Fruit fly (Drosophila melanogaster): ENCODE results near the gene slo.
A peak's percentile ranks its signal among the peaks of the same experiment; 100 is the strongest.

slo gene

DNA sequence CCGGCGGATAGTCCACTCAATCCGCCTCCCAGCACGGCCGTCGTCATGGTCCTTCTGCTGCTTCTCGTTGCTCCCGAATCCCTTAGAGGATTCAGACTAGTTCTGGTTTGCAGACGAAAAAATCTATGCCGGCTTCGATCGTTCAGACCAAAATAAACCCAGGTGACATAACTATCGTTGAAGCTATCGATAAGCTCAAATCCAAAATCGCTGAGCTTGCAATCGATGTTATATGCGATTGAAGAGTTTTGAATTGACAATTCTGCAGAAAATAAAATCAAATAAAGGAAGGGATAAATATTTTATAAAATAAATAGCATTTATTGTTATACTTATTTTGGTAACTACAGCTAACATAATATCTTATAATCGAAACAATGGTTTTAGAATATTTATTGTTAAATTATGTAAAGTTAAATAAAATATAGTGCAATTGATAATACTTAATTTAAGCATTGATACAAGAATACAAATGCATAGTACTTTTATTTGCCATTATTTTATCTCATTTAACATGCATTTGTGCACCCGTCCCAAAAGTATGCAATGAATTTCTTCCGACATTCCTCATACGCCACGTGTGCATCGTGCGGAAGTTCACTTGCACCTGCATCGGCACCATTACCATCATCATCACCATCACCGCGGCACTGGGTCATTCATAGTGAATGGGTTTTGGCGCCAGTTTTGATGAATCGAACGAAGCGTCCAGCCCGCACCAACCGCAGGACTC, 446 bp upstream of the slo start, which contains the start of gene Ppox (continued):
- TF ChIP-seq sens-2 (GFP tag; IDR thresholded peaks at IDR 0.05) (no peak), knrl (GFP tag; IDR thresholded peaks at IDR 0.05; ENCODE audit: partially characterized antibody) (peak; percentile 92), unc-4 (GFP tag; IDR thresholded peaks at IDR 0.05; ENCODE audit: partially characterized antibody) (peak; percentile 94), CG1602 (GFP tag; optimal IDR thresholded peaks at IDR 0.05) (no peak), ranshi (GFP tag; IDR thresholded peaks at IDR 0.05) (no peak), CG14860 (GFP tag; IDR thresholded peaks at IDR 0.05; ENCODE audit: partially characterized antibody) (peak; percentile 83), CG1792 (GFP tag; optimal IDR thresholded peaks at IDR 0.05) (no peak), B-H2 (GFP tag; optimal IDR thresholded peaks at IDR 0.05) (no peak), CG4617 (GFP tag; optimal IDR thresholded peaks at IDR 0.05; ENCODE audit: borderline replicate concordance) (peak; percentile 13), CG13424 (tag; optimal IDR thresholded peaks at IDR 0.05) (no peak), fu2 (GFP tag; optimal IDR thresholded peaks at IDR 0.05) (no peak), hbn (GFP tag; IDR thresholded peaks at IDR 0.05; ENCODE audit: partially characterized antibody) (peak; percentile 94), D19B (GFP tag; optimal IDR thresholded peaks at IDR 0.05) (no peak), sna (GFP tag; IDR thresholded peaks at IDR 0.05; ENCODE audit: partially characterized antibody) (peak; percentile 97), gsb (GFP tag; IDR thresholded peaks at IDR 0.05) (no peak), CG8765 (GFP tag; IDR thresholded peaks at IDR 0.05) (no peak), ara (GFP tag; IDR thresholded peaks at IDR 0.05) (no peak), fd3F (GFP tag; optimal IDR thresholded peaks at IDR 0.05) (no peak), mld (GFP tag; IDR thresholded peaks at IDR 0.05; ENCODE audit: partially characterized antibody) (peak; percentile 76), CG16779 (GFP tag; IDR thresholded peaks at IDR 0.05) (no peak), HLH4C (GFP tag; IDR thresholded peaks at IDR 0.05; ENCODE audit: partially characterized antibody) (peak; percentile 92), sug (tag; optimal IDR thresholded peaks at IDR 0.05) (peak; percentile 4), shn (GFP tag; optimal IDR thresholded peaks at IDR 0.05) (no peak), Abd-B (GFP tag; optimal IDR thresholded peaks at IDR 0.05) (no peak), lmd (GFP tag; IDR thresholded peaks at IDR 0.05) (no peak), TFAM (GFP tag; optimal IDR thresholded peaks at IDR 0.05) (no peak), CoRest (tag; optimal IDR thresholded peaks at IDR 0.05) (peak; percentile 5), Jarid2 (GFP tag; optimal IDR thresholded peaks at IDR 0.05) (no peak), Elba2 (GFP tag; optimal IDR thresholded peaks at IDR 0.05) (no peak), ash1 (GFP tag; optimal IDR thresholded peaks at IDR 0.05) (no peak), vnd (GFP tag; IDR thresholded peaks at IDR 0.05; ENCODE audit: partially characterized antibody) (peak; percentile 91), Bgb (GFP tag; IDR thresholded peaks at IDR 0.05; ENCODE audit: partially characterized antibody) (peak; percentile 96), Trl (optimal IDR thresholded peaks at IDR 0.05) (no peak), Trl (GFP tag; optimal IDR thresholded peaks at IDR 0.05) (no peak), CG6791 (GFP tag; IDR thresholded peaks at IDR 0.05; ENCODE audit: partially characterized antibody) (peak; percentile 81), gce (GFP tag; IDR thresholded peaks at IDR 0.05) (no peak), CG4360 (GFP tag; IDR thresholded peaks at IDR 0.05) (no peak), fru (optimal IDR thresholded peaks at IDR 0.05) (no peak), D19A (tag; optimal IDR thresholded peaks at IDR 0.05) (no peak), Scr (GFP tag; IDR thresholded peaks at IDR 0.05; ENCODE audit: partially characterized antibody) (peak; percentile 91), psq (GFP tag; optimal IDR thresholded peaks at IDR 0.05) (no peak), Xbp1 (GFP tag; optimal IDR thresholded peaks at IDR 0.05) (peak; percentile 0), eyg (GFP tag; optimal IDR thresholded peaks at IDR 0.05) (no peak), CG3995 (GFP tag; optimal IDR thresholded peaks at IDR 0.05) (peak; percentile 96), bsh (GFP tag; optimal IDR thresholded peaks at IDR 0.05) (peak in 1 of 2 experiments; percentile 5), CG15073 (GFP tag; optimal IDR thresholded peaks at IDR 0.05) (no peak), CTCF (GFP tag; optimal IDR thresholded peaks at IDR 0.05) (no peak), nerfin-2 (GFP tag; IDR thresholded peaks at IDR 0.05; ENCODE audit: partially characterized antibody) (peak; percentile 92), Camta (GFP tag; optimal IDR thresholded peaks at IDR 0.05) (no peak), HLHmδ (GFP tag; optimal IDR thresholded peaks at IDR 0.05) (no peak)
